Fruit fly (Drosophila melanogaster) whole organism, embryonic: ENCODE results near the gene wdb.

Experiments
- ATbp ChIP-seq: fragments of 200-800 bp; sonication (Bioruptor generic); optimal IDR thresholded peaks from 2 replicates; lab custom pipeline; 2017; ENCODE audit warnings: missing biosample characterization, mild to moderate bottlenecking, missing genetic modification characterization, missing genetic modification reagents
- Bdp1 ChIP-seq: fragments of 200-800 bp; sonication (Bioruptor generic); optimal IDR thresholded peaks from 3 replicates; lab custom pipeline; 2016; ENCODE audit warnings: missing biosample characterization, missing genetic modification characterization
- BtbVII ChIP-seq: fragments of 200-800 bp; sonication (Bioruptor generic); optimal IDR thresholded peaks from 3 replicates; lab custom pipeline; 2017; ENCODE audit warnings: missing biosample characterization, mild to moderate bottlenecking, missing genetic modification characterization
- C15 ChIP-seq: fragments of 200-800 bp; sonication (Bioruptor generic); IDR thresholded peaks from 3 replicates; pipeline ENCODE4 v1.3.6; 2022; ENCODE audit warnings: missing biosample characterization, missing genetic modification characterization
- CG10274 ChIP-seq: fragments of 200-800 bp; sonication (Bioruptor generic); optimal IDR thresholded peaks from 3 replicates; lab custom pipeline; 2017; ENCODE audit warnings: missing biosample characterization, mild to moderate bottlenecking, missing genetic modification characterization
- CG10321 ChIP-seq: fragments of 200-800 bp; sonication (Bioruptor generic); IDR thresholded peaks from 2 replicates; pipeline ENCODE4 v1.3.6; 2022; ENCODE audit warnings: missing biosample characterization, missing genetic modification characterization
- CG10979 ChIP-seq: fragments of 200-800 bp; sonication (Bioruptor generic); optimal IDR thresholded peaks from 2 replicates; lab custom pipeline; 2018; ENCODE audit warnings: missing biosample characterization, mild to moderate bottlenecking, missing genetic modification characterization, moderate library complexity
- CG11504 ChIP-seq: fragments of 200-800 bp; sonication (Bioruptor generic); optimal IDR thresholded peaks from 3 replicates; lab custom pipeline; 2019; ENCODE audit warnings: missing biosample characterization, mild to moderate bottlenecking, missing genetic modification characterization, moderate library complexity
- CG11695 ChIP-seq: fragments of 200-800 bp; sonication (Bioruptor generic); IDR thresholded peaks from 3 replicates; pipeline ENCODE4 v1.3.6; 2022; ENCODE audit warnings: missing biosample characterization, missing genetic modification characterization
- CG11696 ChIP-seq: fragments of 200-800 bp; sonication (Bioruptor generic); IDR thresholded peaks from 2 replicates; pipeline ENCODE4 v1.3.6; 2022; ENCODE audit warnings: missing biosample characterization, missing genetic modification characterization
- CG12391 ChIP-seq: fragments of 200-800 bp; sonication (Bioruptor generic); optimal IDR thresholded peaks from 3 replicates; lab custom pipeline; 2018; ENCODE audit warnings: missing biosample characterization, mild to moderate bottlenecking, missing genetic modification characterization, moderate library complexity
- CG12659 ChIP-seq: fragments of 200-800 bp; sonication (Bioruptor generic); optimal IDR thresholded peaks from 3 replicates; lab custom pipeline; 2017; ENCODE audit warnings: mild to moderate bottlenecking, missing biosample characterization, missing genetic modification reagents, missing genetic modification characterization
- CG14710 ChIP-seq: fragments of 200-800 bp; sonication (Bioruptor generic); optimal IDR thresholded peaks from 3 replicates; lab custom pipeline; 2019; ENCODE audit warnings: missing biosample characterization, mild to moderate bottlenecking, missing genetic modification characterization, moderate library complexity
- CG15269 ChIP-seq: fragments of 200-800 bp; sonication (Bioruptor generic); optimal IDR thresholded peaks from 2 replicates; lab custom pipeline; 2018; ENCODE audit warnings: missing biosample characterization, mild to moderate bottlenecking, missing genetic modification characterization, moderate library complexity
- CG16779 ChIP-seq: fragments of 200-800 bp; sonication (Bioruptor generic); IDR thresholded peaks from 2 replicates; pipeline ENCODE4 v1.3.6; 2022; ENCODE audit warnings: missing biosample characterization, missing genetic modification characterization
- CG18262 ChIP-seq: fragments of 200-800 bp; optimal IDR thresholded peaks from 3 replicates; lab custom pipeline; 2019; ENCODE audit warnings: missing biosample characterization, mild to moderate bottlenecking, missing genetic modification characterization, moderate library complexity
- CG18599 ChIP-seq: fragments of 200-800 bp; sonication (Bioruptor generic); optimal IDR thresholded peaks from 3 replicates; lab custom pipeline; 2017; ENCODE audit warnings: missing biosample characterization, missing genetic modification characterization, mild to moderate bottlenecking, moderate library complexity, missing genetic modification reagents
- CG30020 ChIP-seq: fragments of 200-800 bp; optimal IDR thresholded peaks from 2 replicates; lab custom pipeline; 2019; ENCODE audit warnings: missing biosample characterization, mild to moderate bottlenecking, missing genetic modification characterization, moderate library complexity
- CG30403 ChIP-seq: fragments of 200-800 bp; sonication (Bioruptor generic); optimal IDR thresholded peaks from 3 replicates; lab custom pipeline; 2016; ENCODE audit warnings: missing biosample characterization, missing genetic modification characterization
- CG30431 ChIP-seq: fragments of 200-800 bp; sonication (Bioruptor generic); optimal IDR thresholded peaks from 2 replicates; lab custom pipeline; 2017; ENCODE audit warnings: missing biosample characterization, missing genetic modification characterization
- CG31441 ChIP-seq: fragments of 200-800 bp; sonication (Bioruptor generic); IDR thresholded peaks from 2 replicates; pipeline ENCODE4 v1.3.6; 2022; ENCODE audit warnings: missing biosample characterization, missing genetic modification characterization
- CG3407 ChIP-seq: fragments of 200-800 bp; sonication (Bioruptor generic); optimal IDR thresholded peaks from 2 replicates; lab custom pipeline; 2018; ENCODE audit warnings: missing biosample characterization, mild to moderate bottlenecking, missing genetic modification characterization
- CG3847 ChIP-seq: fragments of 200-800 bp; sonication (Bioruptor generic); IDR thresholded peaks from 2 replicates; pipeline ENCODE4 v1.3.6; 2022; ENCODE audit warnings: missing biosample characterization, missing genetic modification characterization
- CG6254 ChIP-seq: fragments of 200-800 bp; sonication (Bioruptor generic); optimal IDR thresholded peaks from 3 replicates; lab custom pipeline; 2017; ENCODE audit warnings: mild to moderate bottlenecking, missing biosample characterization, missing genetic modification reagents, missing genetic modification characterization
- CG6272 ChIP-seq: fragments of 200-800 bp; sonication (Bioruptor generic); IDR thresholded peaks from 2 replicates; pipeline ENCODE4 v1.3.6; 2022; ENCODE audit warnings: missing biosample characterization, missing genetic modification characterization
- CTCF ChIP-seq: fragments of 200-800 bp; sonication (Bioruptor generic); optimal IDR thresholded peaks from 2 replicates; lab custom pipeline; 2017; ENCODE audit warnings: missing biosample characterization, mild to moderate bottlenecking, missing genetic modification characterization, moderate library complexity
- Chrac-16 ChIP-seq: fragments of 200-800 bp; sonication (Bioruptor generic); optimal IDR thresholded peaks from 3 replicates; lab custom pipeline; 2016; ENCODE audit warnings: missing biosample characterization, missing genetic modification characterization
- Dip3 ChIP-seq: fragments of 200-800 bp; sonication (Bioruptor generic); optimal IDR thresholded peaks from 3 replicates; lab custom pipeline; 2016; ENCODE audit warnings: missing biosample characterization, missing genetic modification characterization
- Eip74EF ChIP-seq, 2 experiments: fragments of 200-800 bp in 1 of 2; fragments of >200 bp in 1 of 2; sonication (Bioruptor generic) in 1 of 2; optimal IDR thresholded peaks; 2 replicates each; lab custom pipeline; 2017 to 2019; ENCODE audit warnings: missing biosample characterization in 2 of 2, missing genetic modification characterization in 2 of 2, mild to moderate bottlenecking in 1 of 2, moderate library complexity in 1 of 2
- Hsf ChIP-seq: fragments of 200-800 bp; sonication (Bioruptor generic); optimal IDR thresholded peaks from 3 replicates; lab custom pipeline; 2016; ENCODE audit warnings: missing biosample characterization, missing genetic modification characterization
- Jarid2 ChIP-seq: fragments of 200-800 bp; sonication (Bioruptor generic); optimal IDR thresholded peaks from 3 replicates; lab custom pipeline; 2017; ENCODE audit warnings: mild to moderate bottlenecking, missing biosample characterization, missing genetic modification reagents, missing genetic modification characterization
- Meics ChIP-seq: fragments of 200-800 bp; sonication (Bioruptor generic); optimal IDR thresholded peaks from 2 replicates; lab custom pipeline; 2017; ENCODE audit warnings: missing biosample characterization, mild to moderate bottlenecking, missing genetic modification characterization
- Oli ChIP-seq: fragments of 200-800 bp; sonication (Bioruptor generic); optimal IDR thresholded peaks from 2 replicates; lab custom pipeline; 2018; ENCODE audit warnings: missing biosample characterization, mild to moderate bottlenecking, missing genetic modification characterization, moderate library complexity
- Rfx ChIP-seq: fragments of 200-800 bp; sonication (Bioruptor generic); IDR thresholded peaks from 2 replicates; pipeline ENCODE4 v1.3.6; 2022; ENCODE audit warnings: missing biosample characterization, missing genetic modification characterization
- Six4 ChIP-seq: fragments of 200-800 bp; sonication (Bioruptor generic); optimal IDR thresholded peaks from 2 replicates; lab custom pipeline; 2016; ENCODE audit warnings: missing biosample characterization, missing genetic modification characterization
- bbx ChIP-seq: fragments of 200-800 bp; sonication (Bioruptor generic); IDR thresholded peaks from 2 replicates; pipeline ENCODE4 v1.3.6; 2022; ENCODE audit warnings: missing biosample characterization, missing genetic modification characterization; ENCODE audit not compliant: partially characterized antibody
- bsh ChIP-seq, 2 experiments: fragments of 200-800 bp; sonication (Bioruptor generic); optimal IDR thresholded peaks; 2 replicates each; lab custom pipeline; 2017 to 2018; ENCODE audit warnings: mild to moderate bottlenecking in 2 of 2, missing biosample characterization in 2 of 2, missing genetic modification characterization in 2 of 2, moderate library complexity in 1 of 2
- btn ChIP-seq: fragments of 200-800 bp; sonication (Bioruptor generic); optimal IDR thresholded peaks from 2 replicates; lab custom pipeline; 2016; ENCODE audit warnings: missing biosample characterization, missing genetic modification characterization
- crc ChIP-seq: fragments of 200-800 bp; sonication (Bioruptor generic); optimal IDR thresholded peaks from 2 replicates; lab custom pipeline; 2016; ENCODE audit warnings: missing biosample characterization, missing genetic modification characterization
- dm ChIP-seq: fragments of 200-800 bp; sonication (Bioruptor generic); optimal IDR thresholded peaks from 3 replicates; lab custom pipeline; 2016; ENCODE audit warnings: missing biosample characterization, missing genetic modification characterization
- nmo ChIP-seq: fragments of 200-800 bp; sonication (Bioruptor generic); optimal IDR thresholded peaks from 2 replicates; lab custom pipeline; 2018; ENCODE audit warnings: missing biosample characterization, mild to moderate bottlenecking, missing genetic modification characterization, moderate library complexity
- phol ChIP-seq: fragments of 200-800 bp; sonication (Bioruptor generic); optimal IDR thresholded peaks from 3 replicates; lab custom pipeline; 2018; ENCODE audit warnings: missing biosample characterization, mild to moderate bottlenecking, missing genetic modification characterization, moderate library complexity
- scrt ChIP-seq: fragments of 200-800 bp; sonication (Bioruptor generic); optimal IDR thresholded peaks from 2 replicates; lab custom pipeline; 2018; ENCODE audit warnings: missing biosample characterization, mild to moderate bottlenecking, missing genetic modification characterization, moderate library complexity
- sens ChIP-seq: fragments of 200-800 bp; sonication (Bioruptor generic); peaks from one replicate; lab custom pipeline; 2016; ENCODE audit warnings: missing biosample characterization, missing genetic modification characterization
- shn ChIP-seq: fragments of 200-800 bp; sonication (Bioruptor generic); optimal IDR thresholded peaks from 3 replicates; lab custom pipeline; 2016; ENCODE audit warnings: missing biosample characterization, missing genetic modification characterization
- sisA ChIP-seq: fragments of 200-800 bp; sonication (Bioruptor generic); IDR thresholded peaks from 2 replicates; pipeline ENCODE4 v1.3.6; 2022; ENCODE audit warnings: missing biosample characterization, missing genetic modification characterization
- so ChIP-seq: fragments of 200-800 bp; sonication (Bioruptor generic); IDR thresholded peaks from 3 replicates; pipeline ENCODE4 v1.3.6; 2022; ENCODE audit warnings: missing biosample characterization, missing genetic modification characterization
- unpg ChIP-seq: fragments of 200-800 bp; sonication (Bioruptor generic); optimal IDR thresholded peaks from 3 replicates; lab custom pipeline; 2018; ENCODE audit warnings: missing biosample characterization, mild to moderate bottlenecking, missing genetic modification characterization, moderate library complexity
- vvl ChIP-seq: fragments of 200-800 bp; sonication (Bioruptor generic); IDR thresholded peaks from 2 replicates; pipeline ENCODE4 v1.3.6; 2022; ENCODE audit warnings: missing biosample characterization, missing genetic modification characterization

The wdb gene

DNA sequence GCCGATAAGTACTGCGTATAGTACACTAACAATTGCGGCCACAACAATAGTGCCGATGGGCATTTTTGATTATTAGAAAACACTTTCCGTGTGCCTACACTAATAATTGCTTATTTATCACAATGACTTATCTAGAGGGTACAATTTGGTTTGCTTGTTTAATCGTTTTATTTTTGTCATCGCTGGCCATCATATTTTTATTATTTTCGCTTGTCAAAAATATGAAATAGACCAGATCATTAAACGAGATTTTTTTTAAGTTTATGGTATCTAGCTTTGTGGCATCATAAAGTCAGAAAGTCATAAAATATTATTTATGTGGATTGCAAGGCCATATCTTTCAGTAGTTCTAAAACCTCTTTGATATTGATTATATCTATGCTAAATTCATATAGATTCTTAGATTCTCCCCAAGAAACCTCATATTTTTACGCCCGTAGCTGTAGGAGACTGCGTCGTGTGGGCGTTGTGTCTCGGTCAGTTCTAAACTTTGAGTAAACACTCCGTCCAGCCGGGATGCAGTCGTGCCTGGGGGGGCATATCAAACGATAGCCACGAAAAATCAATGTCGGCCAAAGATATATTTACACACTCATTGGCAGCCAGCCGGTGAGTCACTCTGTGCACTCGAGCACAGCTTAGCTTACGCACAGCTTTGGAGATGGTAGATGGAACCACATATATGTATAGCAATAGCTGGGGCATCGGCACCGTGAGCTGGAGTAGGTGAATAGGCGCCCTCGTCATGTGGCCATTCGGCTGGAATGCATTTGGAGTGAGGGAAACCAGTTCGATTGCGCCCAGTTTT lies 22.8 kb upstream of the wdb start (continued):
- TF ChIP-seq CG30403 (peak; percentile 58), shn (GFP tag; lab: Kevin White, UChicago) (peak; percentile 2), CG3407 (GFP tag; lab: Kevin White, UChicago) (no peak), C15 (no peak), crc (GFP tag; lab: Kevin White, UChicago) (no peak), nmo (peak; percentile 60), Oli (tag; lab: Kevin White, UChicago) (peak; percentile 46), Six4 (peak; percentile 35), CG10274 (GFP tag; lab: Kevin White, UChicago) (no peak), CG3847 (GFP tag; lab: Robert Waterston, UW) (no peak), CG11695 (GFP tag; lab: Robert Waterston, UW) (0 out of 3 replicates have a peak, but pooled peaks have one; percentile 17), Jarid2 (no peak), CTCF (GFP tag; lab: Kevin White, UChicago) (no peak), sisA (GFP tag; lab: Robert Waterston, UW) (no peak), CG11504 (tag; lab: Kevin White, UChicago) (peak; percentile 28), ATbp (peak; percentile 38), scrt (GFP tag; lab: Kevin White, UChicago) (no peak), vvl (GFP tag; lab: Robert Waterston, UW) (peak; percentile 50), CG30020 (no peak), Meics (GFP tag; lab: Kevin White, UChicago) (peak; percentile 53), CG10321 (GFP tag; lab: Robert Waterston, UW) (no peak), bbx (GFP tag; lab: Robert Waterston, UW) (no peak), CG18599 (GFP tag; lab: Kevin White, UChicago) (peak; percentile 14), CG31441 (GFP tag; lab: Robert Waterston, UW) (peak; percentile 69), Bdp1 (GFP tag; lab: Kevin White, UChicago) (no peak), CG30431 (GFP tag; lab: Kevin White, UChicago) (peak; percentile 9), Eip74EF (GFP tag; optimal IDR thresholded peaks at IDR 0.05; lab: Kevin White, UChicago) (peak in 1 of 2 experiments; percentile 43), CG15269 (tag; lab: Kevin White, UChicago) (peak; percentile 28), dm (GFP tag; lab: Kevin White, UChicago) (no peak), CG6254 (peak; percentile 38), bsh (GFP tag; optimal IDR thresholded peaks at IDR 0.05; lab: Kevin White, UChicago) (peak; percentile 12 to 54), CG12391 (tag; lab: Kevin White, UChicago) (peak; percentile 32), CG14710 (tag; lab: Kevin White, UChicago) (peak; percentile 8), Hsf (GFP tag; lab: Kevin White, UChicago) (peak; percentile 47), CG10979 (tag; lab: Kevin White, UChicago) (peak; percentile 62), CG18262 (tag; lab: Kevin White, UChicago) (peak; percentile 60), Rfx (no peak), unpg (GFP tag; lab: Kevin White, UChicago) (peak; percentile 56), BtbVII (GFP tag; lab: Kevin White, UChicago) (no peak), so (peak; percentile 45; the same call in 1 of the 3 replicates), Chrac-16 (no peak), Dip3 (GFP tag; lab: Kevin White, UChicago) (peak; percentile 21), phol (tag; lab: Kevin White, UChicago) (peak; percentile 42), btn (GFP tag; lab: Kevin White, UChicago) (no peak), CG11696 (GFP tag; lab: Robert Waterston, UW) (peak; percentile 84), CG12659 (GFP tag; lab: Kevin White, UChicago) (peak; percentile 11), sens (GFP tag; lab: Kevin White, UChicago) (peak; percentile 82), CG6272 (GFP tag; lab: Robert Waterston, UW) (no peak), CG16779 (GFP tag; lab: Robert Waterston, UW) (no peak)
